Fruit fly (Drosophila melanogaster) whole organism, embryonic: ENCODE measurements around the gene Dsp1.

Experiments used
- CG1024 ChIP-seq: fragments of 200-800 bp; sonication (Bioruptor generic); IDR thresholded peaks from 2 replicates; pipeline ENCODE4 v1.3.6; 2022; ENCODE audit warnings: missing biosample characterization, missing genetic modification characterization
- CG10366 ChIP-seq: fragments of 200-800 bp; sonication (Bioruptor generic); IDR thresholded peaks from 2 replicates; pipeline ENCODE4 v1.3.6; 2022; ENCODE audit warnings: missing biosample characterization, missing genetic modification characterization
- CG12071 ChIP-seq: fragments of 200-800 bp; sonication (Bioruptor generic); optimal IDR thresholded peaks from 3 replicates; lab custom pipeline; 2018; ENCODE audit warnings: missing biosample characterization, mild to moderate bottlenecking, missing genetic modification characterization
- CG12155 ChIP-seq: fragments of 200-800 bp; sonication (Bioruptor generic); optimal IDR thresholded peaks from 3 replicates; lab custom pipeline; 2016; ENCODE audit warnings: missing biosample characterization, missing genetic modification characterization
- CG12299 ChIP-seq: fragments of 200-800 bp; sonication (Bioruptor generic); optimal IDR thresholded peaks from 2 replicates; lab custom pipeline; 2018; ENCODE audit warnings: missing biosample characterization, mild to moderate bottlenecking, missing genetic modification characterization
- CG14014 ChIP-seq: fragments of 200-800 bp; sonication (Bioruptor generic); IDR thresholded peaks from 2 replicates; pipeline ENCODE4 v1.3.6; 2022; ENCODE audit warnings: missing biosample characterization, missing genetic modification characterization
- CG15696 ChIP-seq: fragments of 200-800 bp; sonication (Bioruptor generic); optimal IDR thresholded peaks from 2 replicates; lab custom pipeline; 2019; ENCODE audit warnings: missing biosample characterization, mild to moderate bottlenecking, missing genetic modification characterization, moderate library complexity
- CG2202 ChIP-seq: fragments of 200-800 bp; sonication (Bioruptor generic); optimal IDR thresholded peaks from 2 replicates; lab custom pipeline; 2018; ENCODE audit warnings: missing biosample characterization, mild to moderate bottlenecking, missing genetic modification characterization
- CG2712 ChIP-seq: fragments of 200-800 bp; optimal IDR thresholded peaks from 3 replicates; lab custom pipeline; 2019; ENCODE audit warnings: missing biosample characterization, mild to moderate bottlenecking, missing genetic modification characterization, moderate library complexity
- CG2889 ChIP-seq: fragments of 200-800 bp; sonication (Bioruptor generic); IDR thresholded peaks from 3 replicates; pipeline ENCODE4 v1.3.6; 2022; ENCODE audit warnings: missing biosample characterization, missing genetic modification characterization
- CG30020 ChIP-seq: fragments of 200-800 bp; optimal IDR thresholded peaks from 2 replicates; lab custom pipeline; 2019; ENCODE audit warnings: missing biosample characterization, mild to moderate bottlenecking, missing genetic modification characterization, moderate library complexity
- CG30403 ChIP-seq: fragments of 200-800 bp; sonication (Bioruptor generic); optimal IDR thresholded peaks from 3 replicates; lab custom pipeline; 2016; ENCODE audit warnings: missing biosample characterization, missing genetic modification characterization
- CG34422 ChIP-seq: fragments of 200-800 bp; sonication (Bioruptor generic); IDR thresholded peaks from 3 replicates; pipeline ENCODE4 v1.3.6; 2022; ENCODE audit warnings: missing biosample characterization, missing genetic modification characterization
- CG3726 ChIP-seq: fragments of 200-800 bp; sonication (Bioruptor generic); IDR thresholded peaks from 3 replicates; pipeline ENCODE4, ENCODE4 v1.3.6; 2022; ENCODE audit warnings: missing biosample characterization, missing genetic modification characterization
- CG4617 ChIP-seq: fragments of 200-800 bp; sonication (Bioruptor generic); optimal IDR thresholded peaks from 3 replicates; lab custom pipeline; 2016; ENCODE audit warnings: missing biosample characterization, missing genetic modification characterization, borderline replicate concordance
- CG6654 ChIP-seq: fragments of 200-800 bp; sonication (Bioruptor generic); optimal IDR thresholded peaks from 2 replicates; lab custom pipeline; 2017; ENCODE audit warnings: missing biosample characterization, mild to moderate bottlenecking, missing genetic modification characterization
- CG7372 ChIP-seq: fragments of 200-800 bp; sonication (Bioruptor generic); IDR thresholded peaks from 2 replicates; pipeline ENCODE4 v1.3.6; 2022; ENCODE audit warnings: missing biosample characterization, missing genetic modification characterization
- CG8924 ChIP-seq: fragments of 200-800 bp; optimal IDR thresholded peaks from 3 replicates; lab custom pipeline; 2019; ENCODE audit warnings: missing biosample characterization, mild to moderate bottlenecking, missing genetic modification characterization, moderate library complexity
- CG9817 ChIP-seq: fragments of 200-800 bp; sonication (Bioruptor generic); optimal IDR thresholded peaks from 2 replicates; lab custom pipeline; 2018; ENCODE audit warnings: missing biosample characterization, mild to moderate bottlenecking, missing genetic modification characterization, moderate library complexity
- CkIIα-i1 ChIP-seq: fragments of 200-800 bp; sonication (Bioruptor generic); IDR thresholded peaks from 2 replicates; pipeline ENCODE4 v1.3.6; 2022; ENCODE audit warnings: missing biosample characterization, missing genetic modification characterization
- CrebB ChIP-seq: fragments of 200-800 bp; sonication (Bioruptor generic); optimal IDR thresholded peaks from 3 replicates; lab custom pipeline; 2018; ENCODE audit warnings: missing biosample characterization, mild to moderate bottlenecking, missing genetic modification characterization
- E2f1 ChIP-seq: fragments of 200-800 bp; sonication (Bioruptor generic); IDR thresholded peaks from 2 replicates; pipeline ENCODE4 v1.3.6; 2022; ENCODE audit warnings: missing biosample characterization, missing genetic modification characterization
- Lim3 ChIP-seq: fragments of 200-800 bp; sonication (Bioruptor generic); IDR thresholded peaks from 2 replicates; pipeline ENCODE4 v1.3.6; 2022; ENCODE audit warnings: missing biosample characterization, missing genetic modification characterization
- MESR4 ChIP-seq: fragments of 200-800 bp; sonication (Bioruptor generic); optimal IDR thresholded peaks from 2 replicates; lab custom pipeline; 2018; ENCODE audit warnings: missing biosample characterization, mild to moderate bottlenecking, missing genetic modification characterization, moderate library complexity
- Med ChIP-seq: fragments of 200-800 bp; sonication (Bioruptor generic); peaks from one replicate; lab custom pipeline; 2016; ENCODE audit warnings: missing biosample characterization, missing genetic modification characterization, mild to moderate bottlenecking, inconsistent platforms, moderate library complexity
- Mes4 ChIP-seq: fragments of 200-800 bp; sonication (Bioruptor generic); optimal IDR thresholded peaks from 2 replicates; lab custom pipeline; 2016; ENCODE audit warnings: missing biosample characterization, missing genetic modification characterization
- Oli ChIP-seq: fragments of 200-800 bp; sonication (Bioruptor generic); optimal IDR thresholded peaks from 2 replicates; lab custom pipeline; 2018; ENCODE audit warnings: missing biosample characterization, mild to moderate bottlenecking, missing genetic modification characterization, moderate library complexity
- Opbp ChIP-seq: fragments of 200-800 bp; sonication (Bioruptor generic); IDR thresholded peaks from 3 replicates; pipeline ENCODE4 v1.3.6; 2022; ENCODE audit warnings: missing biosample characterization, missing genetic modification characterization; ENCODE audit not compliant: partially characterized antibody
- Pdp1 ChIP-seq, 2 experiments: fragments of 200-800 bp; sonication (Bioruptor generic); optimal IDR thresholded peaks; 3 replicates each; lab custom pipeline; 2016; ENCODE audit warnings: missing biosample characterization in 2 of 2, missing genetic modification characterization in 2 of 2, mild to moderate bottlenecking in 1 of 2, moderate library complexity in 1 of 2
- Ptx1 ChIP-seq: fragments of 200-800 bp; sonication (Bioruptor generic); IDR thresholded peaks from 2 replicates; pipeline ENCODE4 v1.3.6; 2022; ENCODE audit warnings: missing biosample characterization, missing genetic modification characterization
- Rx ChIP-seq: fragments of 200-800 bp; sonication (Bioruptor generic); IDR thresholded peaks from 2 replicates; pipeline ENCODE4 v1.3.6; 2022; ENCODE audit warnings: missing biosample characterization, missing genetic modification characterization
- Scr ChIP-seq: fragments of 200-800 bp; sonication (Bioruptor generic); IDR thresholded peaks from 2 replicates; pipeline ENCODE4 v1.3.6; 2022; ENCODE audit warnings: missing biosample characterization, missing genetic modification characterization; ENCODE audit not compliant: partially characterized antibody
- ab ChIP-seq: fragments of 200-800 bp; sonication (Bioruptor generic); optimal IDR thresholded peaks from 2 replicates; lab custom pipeline; 2016; ENCODE audit warnings: missing biosample characterization, missing genetic modification characterization
- abd-A ChIP-seq: fragments of 200-800 bp; sonication (Bioruptor generic); optimal IDR thresholded peaks from 3 replicates; lab custom pipeline; 2019; ENCODE audit warnings: missing biosample characterization, mild to moderate bottlenecking, missing genetic modification characterization, moderate library complexity
- ara ChIP-seq: fragments of 200-800 bp; sonication (Bioruptor generic); IDR thresholded peaks from 2 replicates; pipeline ENCODE4 v1.3.6; 2022; ENCODE audit warnings: missing biosample characterization, missing genetic modification characterization
- chinmo ChIP-seq: fragments of 200-800 bp; sonication (Bioruptor generic); IDR thresholded peaks from 4 replicates; pipeline ENCODE4 v1.3.6; 2022; ENCODE audit warnings: missing biosample characterization, missing genetic modification characterization; ENCODE audit not compliant: partially characterized antibody
- crc ChIP-seq: fragments of 200-800 bp; sonication (Bioruptor generic); optimal IDR thresholded peaks from 2 replicates; lab custom pipeline; 2016; ENCODE audit warnings: missing biosample characterization, missing genetic modification characterization
- crol ChIP-seq: fragments of 200-800 bp; sonication (Bioruptor generic); IDR thresholded peaks from 2 replicates; pipeline ENCODE4 v1.3.6; 2022; ENCODE audit warnings: missing biosample characterization, missing genetic modification characterization
- cwo ChIP-seq: fragments of 200-800 bp; sonication (Bioruptor generic); optimal IDR thresholded peaks from 3 replicates; lab custom pipeline; 2017; ENCODE audit warnings: missing biosample characterization, missing genetic modification characterization, mild to moderate bottlenecking, moderate library complexity, missing genetic modification reagents
- ewg ChIP-seq: fragments of 200-800 bp; sonication (Bioruptor generic); optimal IDR thresholded peaks from 3 replicates; lab custom pipeline; 2017; ENCODE audit warnings: mild to moderate bottlenecking, missing biosample characterization, missing genetic modification reagents, missing genetic modification characterization
- ftz-f1 ChIP-seq: fragments of 200-800 bp; sonication (Bioruptor generic); optimal IDR thresholded peaks from 2 replicates; lab custom pipeline; 2016; ENCODE audit warnings: missing biosample characterization, missing genetic modification characterization
- hb ChIP-seq: fragments of 200-800 bp; sonication (Bioruptor generic); IDR thresholded peaks from 3 replicates; pipeline ENCODE4 v1.3.6; 2022; ENCODE audit warnings: missing biosample characterization, missing genetic modification characterization; ENCODE audit not compliant: partially characterized antibody
- lola ChIP-seq, 3 experiments: fragments of >200 bp in 2 of 3; fragments of 200-800 bp in 1 of 3; sonication (Bioruptor generic) in 1 of 3; optimal IDR thresholded peaks; 2 replicates each; lab custom pipeline; 2017 to 2019; ENCODE audit warnings: missing biosample characterization in 3 of 3, missing genetic modification characterization in 3 of 3, mild to moderate bottlenecking in 1 of 3, moderate library complexity in 1 of 3
- maf-S ChIP-seq: fragments of 200-800 bp; sonication (Bioruptor generic); optimal IDR thresholded peaks from 2 replicates; lab custom pipeline; 2016; ENCODE audit warnings: missing biosample characterization, missing genetic modification characterization
- sens ChIP-seq: fragments of 200-800 bp; sonication (Bioruptor generic); peaks from one replicate; lab custom pipeline; 2016; ENCODE audit warnings: missing biosample characterization, missing genetic modification characterization
- sima ChIP-seq: fragments of 200-800 bp; sonication (Bioruptor generic); optimal IDR thresholded peaks from 2 replicates; lab custom pipeline; 2016; ENCODE audit warnings: missing biosample characterization, missing genetic modification characterization
- tio ChIP-seq: fragments of 200-800 bp; sonication (Bioruptor generic); optimal IDR thresholded peaks from 2 replicates; lab custom pipeline; 2017; ENCODE audit warnings: missing biosample characterization, missing genetic modification characterization, inconsistent platforms
- ttk ChIP-seq: fragments of 200-800 bp; sonication (Bioruptor generic); IDR thresholded peaks from 2 replicates; pipeline ENCODE4 v2.1.2; 2022; ENCODE audit warnings: missing biosample characterization, missing genetic modification characterization

The Dsp1 gene

DNA sequence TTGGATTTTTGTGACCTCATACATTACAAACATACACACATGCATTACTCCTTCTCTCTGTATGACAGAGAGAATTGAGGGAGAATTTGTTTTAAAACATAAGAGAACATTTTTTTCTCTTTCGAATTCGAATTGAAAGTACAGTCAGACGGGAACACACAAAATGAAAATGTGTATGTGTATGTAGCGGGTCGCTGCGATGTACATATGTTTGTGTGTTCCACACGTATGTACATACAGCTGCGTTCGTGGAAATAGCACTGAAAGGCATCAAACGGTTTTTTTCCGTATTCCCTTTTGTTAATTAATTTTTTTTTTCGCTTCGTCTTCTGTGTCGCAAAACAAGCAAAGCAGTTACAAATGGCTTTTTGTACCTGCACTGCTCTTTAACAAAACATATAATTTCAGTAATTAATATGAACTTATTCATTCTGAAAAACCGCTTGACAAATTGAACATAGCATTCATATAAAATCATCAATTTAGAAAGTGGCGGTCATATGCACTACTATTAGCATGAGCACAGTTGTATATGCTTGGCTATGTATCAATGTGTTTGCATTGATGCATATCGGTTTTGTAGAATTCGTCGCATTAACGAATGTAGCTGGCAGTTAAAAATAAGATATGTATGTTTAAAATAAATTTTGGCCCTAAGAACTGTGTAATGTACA, 660 bp upstream of the Dsp1 start (continued):
- peak; percentile 80 for TF ChIP-seq CG2889
- peak; percentile 96 for TF ChIP-seq Mes4 (GFP tag; lab: Kevin White, UChicago)
- TF ChIP-seq crol = peak; percentile 49; the same call in 1 of the 2 replicates
- peak; percentile 54 for TF ChIP-seq CG4617
- TF ChIP-seq, all 482 proteins: peak for 421

DNA sequence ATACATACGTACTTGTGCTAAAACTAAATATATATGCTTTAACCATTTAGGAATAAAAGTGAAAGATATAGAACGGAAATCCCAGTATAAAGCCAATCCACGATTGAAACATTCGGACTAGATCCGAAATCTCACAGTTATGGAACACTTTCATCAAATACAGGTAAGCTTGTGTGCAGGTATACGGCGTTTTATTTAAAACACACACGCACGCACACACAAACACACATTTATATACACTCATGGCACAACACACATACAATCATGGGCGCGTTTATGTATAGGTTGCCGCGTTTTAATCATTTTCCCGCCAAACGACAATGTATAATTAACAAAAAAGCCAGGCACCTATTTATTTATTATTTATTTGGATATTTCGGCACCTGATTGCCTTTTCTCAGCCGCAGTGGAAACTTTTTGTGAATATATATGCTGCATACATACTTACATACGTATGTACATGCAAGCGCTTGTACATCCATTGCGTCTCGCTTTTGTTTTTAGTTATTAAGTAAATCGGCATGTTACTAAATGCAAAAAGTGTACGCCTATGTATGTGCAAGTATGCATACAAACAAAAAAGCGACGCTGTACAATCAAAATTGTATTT, 944 bp downstream of the Dsp1 start:
- no peak for TF ChIP-seq Lim3
- TF ChIP-seq CG12155 (GFP tag; lab: Kevin White, UChicago) = no peak
- TF ChIP-seq Opbp (GFP tag; lab: Robert Waterston, UW) = no peak
- TF ChIP-seq tio (GFP tag; lab: Kevin White, UChicago) = no peak
- no peak for TF ChIP-seq hb (GFP tag; lab: Robert Waterston, UW)
- no peak for TF ChIP-seq CrebB (tag; lab: Kevin White, UChicago)
- TF ChIP-seq ftz-f1 (GFP tag; lab: Kevin White, UChicago) = no peak
- TF ChIP-seq MESR4 (GFP tag; lab: Kevin White, UChicago) = no peak
- TF ChIP-seq CG34422 (GFP tag; lab: Robert Waterston, UW) = peak; percentile 32; the same call in 1 of the 3 replicates
- TF ChIP-seq Oli = no peak
- no peak for TF ChIP-seq CG15696 (tag; lab: Kevin White, UChicago)
- no peak for TF ChIP-seq ab (GFP tag; lab: Kevin White, UChicago)
- TF ChIP-seq ewg (GFP tag; lab: Kevin White, UChicago) = no peak
- no peak for TF ChIP-seq CG6654 (GFP tag; lab: Kevin White, UChicago)
- TF ChIP-seq CG2202 (tag; lab: Kevin White, UChicago) = no peak
- TF ChIP-seq CG2712 (tag; lab: Kevin White, UChicago) = no peak
- TF ChIP-seq CG9817 (tag; lab: Kevin White, UChicago) = no peak
- TF ChIP-seq E2f1 (GFP tag; lab: Robert Waterston, UW) = peak; percentile 41; the same call in 1 of the 2 replicates
- peak; percentile 53 for TF ChIP-seq CG12299 (tag; lab: Kevin White, UChicago)
- no peak for TF ChIP-seq abd-A (tag; lab: Kevin White, UChicago)
- TF ChIP-seq CG30403 (GFP tag; lab: Kevin White, UChicago) = no peak
- TF ChIP-seq CG3726 (GFP tag; lab: Robert Waterston, UW) = no peak
- TF ChIP-seq CG8924 = peak; percentile 50
- no peak for TF ChIP-seq CkIIα-i1 (GFP tag; lab: Robert Waterston, UW)
- no peak for TF ChIP-seq Rx (GFP tag; lab: Robert Waterston, UW)
- TF ChIP-seq Scr (GFP tag; lab: Robert Waterston, UW) = no peak
- no peak for TF ChIP-seq crc (GFP tag; lab: Kevin White, UChicago)
- TF ChIP-seq CG7372 (GFP tag; lab: Robert Waterston, UW) = no peak
- no peak for TF ChIP-seq ara (GFP tag; lab: Robert Waterston, UW)
- peak; percentile 63 for TF ChIP-seq Med
- no peak for TF ChIP-seq CG14014 (GFP tag; lab: Robert Waterston, UW)
- 0 out of 4 replicates have a peak, but pooled peaks have one; percentile 6 for TF ChIP-seq chinmo
- TF ChIP-seq lola (GFP tag; optimal IDR thresholded peaks at IDR 0.05; lab: Kevin White, UChicago) = peak in 1 of 3 experiments; percentile 43
- TF ChIP-seq sens (GFP tag; lab: Kevin White, UChicago) = peak; percentile 4
- TF ChIP-seq maf-S (GFP tag; lab: Kevin White, UChicago) = no peak
- TF ChIP-seq CG10366 = no peak
- TF ChIP-seq cwo (GFP tag; lab: Kevin White, UChicago) = no peak
- TF ChIP-seq sima (GFP tag; lab: Kevin White, UChicago) = no peak
- no peak for TF ChIP-seq CG1024 (GFP tag; lab: Robert Waterston, UW)
- no peak for TF ChIP-seq CG12071 (GFP tag; lab: Kevin White, UChicago)
- TF ChIP-seq Ptx1 (GFP tag; lab: Robert Waterston, UW) = no peak
- TF ChIP-seq CG30020 = peak; percentile 0
- TF ChIP-seq ttk = no peak
- peak in 1 of 2 experiments; percentile 55 for TF ChIP-seq Pdp1 (GFP tag; optimal IDR thresholded peaks at IDR 0.05; lab: Kevin White, UChicago)
